Worm (Caenorhabditis elegans) whole organism, late embryonic: ENCODE data around the gene rpl-16.

ENCODE experiments used
- ama-1 ChIP-seq: fragments of 150-350 bp; optimal IDR thresholded peaks from 2 replicates; lab custom pipeline; 2014
- ceh-14 ChIP-seq: sonication (generic microtip); optimal IDR thresholded peaks from 2 replicates; lab custom pipeline; 2016; ENCODE audit warnings: missing genotype, missing genetic modification characterization, missing compliant biosample characterization
- elt-2 ChIP-seq: sonication (generic microtip); optimal IDR thresholded peaks from 2 replicates; lab custom pipeline; 2016; ENCODE audit warnings: missing genetic modification reagents, missing genetic modification characterization, missing compliant biosample characterization
- elt-4 ChIP-seq: sonication (generic microtip); optimal IDR thresholded peaks from 2 replicates; lab custom pipeline; 2016; ENCODE audit warnings: missing genetic modification characterization, missing compliant biosample characterization
- lim-6 ChIP-seq: sonication (generic microtip); optimal IDR thresholded peaks from 2 replicates; lab custom pipeline; 2016; ENCODE audit warnings: missing genetic modification characterization, missing compliant biosample characterization
- nhr-11 ChIP-seq: fragments of 150-350 bp; optimal IDR thresholded peaks from 2 replicates; lab custom pipeline; 2014; ENCODE audit warnings: missing biosample characterization, missing genetic modification characterization
- pag-3 ChIP-seq: sonication (generic microtip); optimal IDR thresholded peaks from 2 replicates; lab custom pipeline; 2016; ENCODE audit warnings: missing compliant biosample characterization, missing genetic modification characterization, borderline replicate concordance
- pqm-1 ChIP-seq: sonication (generic microtip); optimal IDR thresholded peaks from 2 replicates; lab custom pipeline; 2016; ENCODE audit warnings: missing genetic modification characterization, missing compliant biosample characterization
- rnt-1 ChIP-seq: sonication (generic microtip); optimal IDR thresholded peaks from 2 replicates; lab custom pipeline; 2016; ENCODE audit warnings: missing genetic modification characterization, missing compliant biosample characterization

DNA sequence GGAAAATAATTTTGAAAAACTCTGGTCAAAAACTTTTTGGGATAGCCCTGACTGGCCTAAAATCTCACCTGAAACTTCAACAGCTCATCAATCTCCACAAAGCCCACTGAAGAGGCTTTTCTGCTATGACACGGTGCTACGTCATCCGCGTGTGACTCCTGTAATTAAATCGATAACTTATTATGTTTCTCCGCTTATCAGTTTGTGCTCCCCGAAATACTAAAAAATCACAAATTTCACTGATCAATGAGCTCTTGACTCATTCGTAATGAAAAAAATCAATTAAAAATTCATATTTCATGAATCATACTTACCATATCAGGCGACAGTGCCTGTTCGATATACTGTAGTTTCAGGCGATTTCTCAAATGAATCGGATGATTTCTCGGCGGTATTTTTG, 28.4 kb downstream of the rpl-16 start:
- TF ChIP-seq lim-6 (no peak), elt-4 (no peak), elt-2 (tag; lab: Kevin White, UChicago) (no peak), ceh-14 (no peak), nhr-11 (no peak), pqm-1 (no peak), rnt-1 (tag; lab: Kevin White, UChicago) (no peak), pag-3 (tag; lab: Kevin White, UChicago) (no peak), ama-1 (no peak)
